Fruit fly (Drosophila melanogaster): ENCODE data around the gene CG11977.

CG11977 gene

DNA sequence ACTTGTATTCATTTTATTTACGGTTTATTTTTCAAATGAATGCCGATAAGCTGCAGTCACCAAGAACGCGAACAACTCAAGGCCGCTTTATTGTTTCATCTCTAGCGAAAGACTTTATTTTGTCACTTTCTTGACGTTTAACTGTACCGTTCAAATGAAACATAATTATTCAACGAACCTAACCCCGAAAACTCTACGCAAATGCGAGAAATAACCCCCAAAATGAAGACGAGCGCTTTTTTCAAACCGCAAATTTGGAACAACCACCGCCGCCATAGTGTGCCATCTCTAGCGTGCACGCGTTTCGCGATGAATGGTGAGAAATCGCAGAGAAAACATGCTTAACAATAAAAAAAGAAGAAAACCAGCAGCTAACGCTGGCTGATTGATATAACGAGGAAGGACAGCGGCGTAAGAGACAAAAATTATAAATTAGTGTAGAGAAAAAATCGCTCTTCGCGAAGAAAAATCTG, 12.9 kb upstream of the CG11977 start, which contains the start of gene CG11970 (continued):
- TF ChIP-seq bcd (GFP tag; optimal IDR thresholded peaks at IDR 0.05) = no peak
- TF ChIP-seq CG1529 (GFP tag; optimal IDR thresholded peaks at IDR 0.05) = no peak
- no peak for TF ChIP-seq CG12071 (GFP tag; optimal IDR thresholded peaks at IDR 0.05)
- TF ChIP-seq dm (GFP tag; optimal IDR thresholded peaks at IDR 0.05) = peak; percentile 61
- no peak for TF ChIP-seq Vsx1 (GFP tag; optimal IDR thresholded peaks at IDR 0.05)
- peak; percentile 73 for TF ChIP-seq slbo (GFP tag; IDR thresholded peaks at IDR 0.05)
- TF ChIP-seq Bteb2 (GFP tag; optimal IDR thresholded peaks at IDR 0.05) = no peak
- TF ChIP-seq Lpt (GFP tag; optimal IDR thresholded peaks at IDR 0.05) = no peak
- TF ChIP-seq CG9797 (GFP tag; optimal IDR thresholded peaks at IDR 0.05) = peak; percentile 37
- TF ChIP-seq CG10959 (GFP tag; IDR thresholded peaks at IDR 0.05) = no peak
- no peak for TF ChIP-seq CG6683 (GFP tag; optimal IDR thresholded peaks at IDR 0.05)
- no peak for TF ChIP-seq unpg (GFP tag; optimal IDR thresholded peaks at IDR 0.05)
- peak; percentile 1 for TF ChIP-seq Dek (tag; optimal IDR thresholded peaks at IDR 0.05)
- TF ChIP-seq eyg (GFP tag; optimal IDR thresholded peaks at IDR 0.05) = peak; percentile 25
- TF ChIP-seq Sox102F (GFP tag; optimal IDR thresholded peaks at IDR 0.05) = no peak
- TF ChIP-seq gro (GFP tag; optimal IDR thresholded peaks at IDR 0.05) = peak; percentile 12
- TF ChIP-seq croc (GFP tag; conservative IDR thresholded peaks at IDR 0.05) = no peak
- no peak for TF ChIP-seq Fer1 (GFP tag; optimal IDR thresholded peaks at IDR 0.05)
- TF ChIP-seq NfI (GFP tag; optimal IDR thresholded peaks at IDR 0.05) = peak; percentile 18
- TF ChIP-seq PHDP (tag; optimal IDR thresholded peaks at IDR 0.05) = no peak
- peak; percentile 42; the same call in 2 of the 4 replicates for TF ChIP-seq Gug (GFP tag; IDR thresholded peaks at IDR 0.05)
- peak; percentile 55 for TF ChIP-seq sisA (GFP tag; IDR thresholded peaks at IDR 0.05)
- no peak for TF ChIP-seq ERR (GFP tag; optimal IDR thresholded peaks at IDR 0.05)
- TF ChIP-seq CG13894 (tag; optimal IDR thresholded peaks at IDR 0.05) = no peak
- TF ChIP-seq CG15601 (tag; optimal IDR thresholded peaks at IDR 0.05) = no peak
- no peak for TF ChIP-seq Atf6 (GFP tag; IDR thresholded peaks at IDR 0.05)
- peak; percentile 12 for TF ChIP-seq pnt (GFP tag; optimal IDR thresholded peaks at IDR 0.05)
- peak; percentile 60; the same call in 2 of the 3 replicates for TF ChIP-seq Doc3 (GFP tag; IDR thresholded peaks at IDR 0.05; ENCODE audit: partially characterized antibody)
- TF ChIP-seq nerfin-1 (tag; optimal IDR thresholded peaks at IDR 0.05) = peak; percentile 8
- TF ChIP-seq CG4820 (GFP tag; optimal IDR thresholded peaks at IDR 0.05) = no peak
- no peak for TF ChIP-seq Spps (tag; optimal IDR thresholded peaks at IDR 0.05)
- TF ChIP-seq inv (GFP tag; IDR thresholded peaks at IDR 0.05; ENCODE audit: partially characterized antibody) = peak; percentile 48
- TF ChIP-seq CG1832 (GFP tag; optimal IDR thresholded peaks at IDR 0.05) = no peak
- TF ChIP-seq emc (GFP tag; optimal IDR thresholded peaks at IDR 0.05) = no peak
- no peak for TF ChIP-seq CG3407 (GFP tag; optimal IDR thresholded peaks at IDR 0.05)
- no peak for TF ChIP-seq br (optimal IDR thresholded peaks at IDR 0.05)
- no peak for TF ChIP-seq CG8765 (GFP tag; IDR thresholded peaks at IDR 0.05)
- TF ChIP-seq Trl (optimal IDR thresholded peaks at IDR 0.05) = no peak
- TF ChIP-seq Trl (GFP tag; optimal IDR thresholded peaks at IDR 0.05) = peak; percentile 59
- no peak for TF ChIP-seq chn (GFP tag; optimal IDR thresholded peaks at IDR 0.05)
- TF ChIP-seq CG13296 (GFP tag; optimal IDR thresholded peaks at IDR 0.05) = no peak
- no peak for TF ChIP-seq BtbVII (GFP tag; optimal IDR thresholded peaks at IDR 0.05)
- no peak for TF ChIP-seq CG14667 (GFP tag; IDR thresholded peaks at IDR 0.05)
- TF ChIP-seq sc (optimal IDR thresholded peaks at IDR 0.05) = no peak
- no peak for TF ChIP-seq sc (GFP tag; optimal IDR thresholded peaks at IDR 0.05)
- no peak for TF ChIP-seq CG6813 (GFP tag; optimal IDR thresholded peaks at IDR 0.05)
- TF ChIP-seq NFAT (GFP tag; IDR thresholded peaks at IDR 0.05) = peak; percentile 48; the same call in 1 of the 2 replicates
- peak; percentile 40 for TF ChIP-seq CG2712 (tag; optimal IDR thresholded peaks at IDR 0.05)
- TF ChIP-seq salm (tag; optimal IDR thresholded peaks at IDR 0.05) = no peak
- TF ChIP-seq Dbx (GFP tag; IDR thresholded peaks at IDR 0.05) = 0 out of 3 replicates have a peak, but pooled peaks have one; percentile 15
- TF ChIP-seq CG7372 (GFP tag; IDR thresholded peaks at IDR 0.05) = 0 out of 2 replicates have a peak, but pooled peaks have one; percentile 40
- TF ChIP-seq CG4282 (GFP tag; optimal IDR thresholded peaks at IDR 0.05) = no peak
